Worm (Caenorhabditis elegans): Measurements from ENCODE around the gene dod-20.

The dod-20 gene

ce11 chrV:446988-447387 lies 24.8 kb downstream of the dod-20 start:
- TF ChIP-seq pat-9 (tag; optimal IDR thresholded peaks at IDR 0.05): no peak
- TF ChIP-seq K09A11.1 (tag; optimal IDR thresholded peaks at IDR 0.05; ENCODE audit: insufficient read depth): no peak
- no peak for TF ChIP-seq hlh-13 (GFP tag; optimal IDR thresholded peaks at IDR 0.05)
- no peak for TF ChIP-seq mec-3 (tag; optimal IDR thresholded peaks at IDR 0.05; ENCODE audit: borderline replicate concordance)
- TF ChIP-seq tbx-2 (tag; optimal IDR thresholded peaks at IDR 0.05): no peak
- no peak for TF ChIP-seq unc-42 (tag; optimal IDR thresholded peaks at IDR 0.05)
- TF ChIP-seq sox-2 (GFP tag; IDR thresholded peaks at IDR 0.05): no peak
- TF ChIP-seq nhr-11 (tag; optimal IDR thresholded peaks at IDR 0.05): no peak
- no peak for TF ChIP-seq ets-4 (tag; optimal IDR thresholded peaks at IDR 0.05)
- TF ChIP-seq hlh-6 (tag; optimal IDR thresholded peaks at IDR 0.05): peak; percentile 18
- TF ChIP-seq dmd-4 (tag; optimal IDR thresholded peaks at IDR 0.05; ENCODE audit: borderline replicate concordance): peak; percentile 6
- TF ChIP-seq ttx-3 (tag; optimal IDR thresholded peaks at IDR 0.05): no peak
- no peak for TF ChIP-seq unc-86 (tag; optimal IDR thresholded peaks at IDR 0.05)
- TF ChIP-seq sdc-2 (tag; optimal IDR thresholded peaks at IDR 0.05): peak; percentile 20

- no peak for TF ChIP-seq ceh-2 (tag; optimal IDR thresholded peaks at IDR 0.05)
- TF ChIP-seq ceh-45 (GFP tag; IDR thresholded peaks at IDR 0.05): no peak
These were observed 26.9 kb downstream of the dod-20 start, which contains the start of gene srh-35 for ce11 chrV:449130-449529. TSS of gene srh-35 (minus strand) at chrV:449230.

ce11 chrV:449685-450084 lies 27.5 kb downstream of the dod-20 start, which contains the start of gene M02H5.8:
TSS of gene M02H5.8 (plus strand) at chrV:449981.
- TF ChIP-seq ahr-1 (tag; optimal IDR thresholded peaks at IDR 0.05) (no peak), fax-1 (tag; optimal IDR thresholded peaks at IDR 0.05) (no peak), unc-55 (GFP tag; optimal IDR thresholded peaks at IDR 0.05) (no peak), ceh-22 (tag; optimal IDR thresholded peaks at IDR 0.05) (no peak), sdc-2 (tag; optimal IDR thresholded peaks at IDR 0.05) (no peak)

- TF ChIP-seq elt-4 (tag; optimal IDR thresholded peaks at IDR 0.05): no peak
- TF ChIP-seq Y22D7AL.16 (tag; optimal IDR thresholded peaks at IDR 0.05): no peak
- no peak for TF ChIP-seq zip-5 (tag; optimal IDR thresholded peaks at IDR 0.05)
- no peak for TF ChIP-seq ceh-34 (tag; optimal IDR thresholded peaks at IDR 0.05)
- no peak for TF ChIP-seq pha-2 (tag; optimal IDR thresholded peaks at IDR 0.05)
- no peak for TF ChIP-seq fax-1 (tag; optimal IDR thresholded peaks at IDR 0.05)
- TF ChIP-seq ceh-24 (tag; optimal IDR thresholded peaks at IDR 0.05): no peak
These were observed 28.7 kb downstream of the dod-20 start, which contains the start of gene nhr-123 for ce11 chrV:450757-451501. TSS of gene nhr-123 (plus strand) at chrV:451451.

- TF ChIP-seq ama-1 (optimal IDR thresholded peaks at IDR 0.05) (no peak), ceh-19 (GFP tag; optimal IDR thresholded peaks at IDR 0.05) (no peak)
These were observed 31.3 kb downstream of the dod-20 start, which contains the start of gene nhr-98 for ce11 chrV:453569-453968. TSS of gene nhr-98 (plus strand) at chrV:453869.

ce11 chrV:457839-458238 lies 35.6 kb downstream of the dod-20 start:
- no peak for TF ChIP-seq ztf-16 (tag; optimal IDR thresholded peaks at IDR 0.05)
- TF ChIP-seq unc-3 (GFP tag; conservative IDR thresholded peaks at IDR 0.05): no peak
- TF ChIP-seq unc-3 (tag; optimal IDR thresholded peaks at IDR 0.05): no peak
- TF ChIP-seq rnt-1 (tag; optimal IDR thresholded peaks at IDR 0.05): no peak
- TF ChIP-seq elt-4 (tag; optimal IDR thresholded peaks at IDR 0.05): no peak
- no peak for TF ChIP-seq hlh-30 (tag; optimal IDR thresholded peaks at IDR 0.05; ENCODE audit: insufficient read depth)
- TF ChIP-seq odd-2 (tag; optimal IDR thresholded peaks at IDR 0.05): no peak
- no peak for TF ChIP-seq tbx-7 (tag; optimal IDR thresholded peaks at IDR 0.05)
- no peak for TF ChIP-seq elt-2 (tag; optimal IDR thresholded peaks at IDR 0.05)
- no peak for TF ChIP-seq ceh-31 (tag; optimal IDR thresholded peaks at IDR 0.05)
- TF ChIP-seq ceh-14 (tag; optimal IDR thresholded peaks at IDR 0.05): no peak
- TF ChIP-seq sox-2 (GFP tag; IDR thresholded peaks at IDR 0.05): no peak

Measured in whole organism, late embryonic.